Worm (Caenorhabditis elegans): Measurements from ENCODE around the gene ges-1.

DNA sequence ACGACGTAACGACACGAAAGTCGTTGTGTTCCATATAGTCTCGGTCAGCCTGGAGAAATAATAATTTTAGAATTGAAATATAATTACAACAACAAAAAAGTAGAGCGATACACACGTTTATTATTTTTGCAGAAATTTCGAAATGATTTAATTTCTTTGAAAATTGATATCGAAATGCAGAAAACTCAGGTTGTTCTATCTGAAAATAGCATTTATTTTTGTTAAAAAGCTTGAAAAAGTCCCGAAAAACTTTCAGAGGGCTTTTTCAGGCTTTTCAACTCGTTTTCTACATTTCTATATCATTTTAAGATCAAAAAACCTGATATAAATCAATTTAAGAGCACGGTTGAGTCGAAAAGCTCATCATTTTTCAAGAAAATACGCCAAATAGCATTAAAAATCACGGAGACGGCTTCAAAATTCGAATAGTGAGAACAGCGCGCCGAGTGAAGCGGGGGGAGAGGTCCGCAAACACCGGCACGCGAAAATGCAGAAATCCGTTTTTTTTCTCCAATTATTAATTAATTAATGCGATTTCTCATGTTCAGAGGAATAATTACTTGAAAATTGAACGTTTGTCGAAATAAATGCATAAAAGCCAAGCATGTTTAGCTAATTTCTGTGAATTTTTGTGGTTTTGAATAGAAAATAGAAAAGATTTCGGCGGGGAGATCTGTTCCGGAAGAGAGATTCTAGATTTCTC lies 48.6 kb downstream of the ges-1 start, which contains the start of gene rga-4:
- TF ChIP-seq him-1 (tag; optimal IDR thresholded peaks at IDR 0.05) (no peak), dao-5 (tag; optimal IDR thresholded peaks at IDR 0.05) (no peak), W03F9.2 (tag; optimal IDR thresholded peaks at IDR 0.05) (no peak)

All from whole organism, L4/young adult.